Fruit fly (Drosophila melanogaster): ENCODE measurements around the gene Ilp3.

Ilp3 gene

DNA sequence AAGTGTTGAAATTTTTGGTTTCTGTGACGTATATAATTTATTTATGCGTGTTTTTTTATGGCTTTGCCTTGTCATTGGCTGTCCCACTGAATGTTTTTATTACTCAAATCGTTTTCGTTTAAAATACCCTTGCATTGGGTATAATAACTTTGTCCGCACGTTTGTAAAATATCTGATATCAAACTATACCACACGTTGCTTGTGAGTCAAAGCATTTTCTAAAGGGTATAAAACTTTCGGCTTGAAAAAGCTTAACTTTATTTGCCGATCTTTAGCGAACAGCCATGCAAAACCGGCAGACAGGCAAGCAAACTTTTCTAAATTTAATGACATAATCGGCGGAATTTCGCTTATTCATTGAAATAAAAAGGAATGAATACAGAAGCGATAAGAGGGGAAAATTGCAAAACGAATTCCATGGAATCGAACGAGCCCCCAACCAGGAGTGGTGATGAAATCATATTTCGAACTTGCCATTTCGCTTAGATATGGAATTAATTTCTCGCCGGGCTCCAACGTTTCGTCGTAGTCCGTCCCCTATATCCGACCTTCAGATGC is 45.6 kb upstream of the Ilp3 start (continued):
- TF ChIP-seq da (GFP tag; optimal IDR thresholded peaks at IDR 0.05) (no peak), kah (GFP tag; optimal IDR thresholded peaks at IDR 0.05) (no peak), CG14710 (tag; optimal IDR thresholded peaks at IDR 0.05) (no peak), Atf3 (GFP tag; optimal IDR thresholded peaks at IDR 0.05) (no peak), Mrtf (GFP tag; IDR thresholded peaks at IDR 0.05) (peak; percentile 9; the same call in 1 of the 3 replicates), Sox102F (GFP tag; optimal IDR thresholded peaks at IDR 0.05) (peak; percentile 45), CG1832 (GFP tag; optimal IDR thresholded peaks at IDR 0.05) (no peak), CG9727 (GFP tag; optimal IDR thresholded peaks at IDR 0.05) (no peak), CG11696 (GFP tag; IDR thresholded peaks at IDR 0.05) (peak; percentile 63; the same call in 1 of the 2 replicates), CG14667 (GFP tag; IDR thresholded peaks at IDR 0.05) (no peak), CG12155 (GFP tag; optimal IDR thresholded peaks at IDR 0.05) (peak; percentile 50), eve (GFP tag; optimal IDR thresholded peaks at IDR 0.05) (no peak), CG10959 (GFP tag; IDR thresholded peaks at IDR 0.05) (no peak), mld (GFP tag; IDR thresholded peaks at IDR 0.05; ENCODE audit: partially characterized antibody) (no peak), schlank (tag; optimal IDR thresholded peaks at IDR 0.05) (peak; percentile 46), CG12219 (GFP tag; optimal IDR thresholded peaks at IDR 0.05) (peak; percentile 19), Ptx1 (GFP tag; IDR thresholded peaks at IDR 0.05) (peak; percentile 38), tgo (GFP tag; IDR thresholded peaks at IDR 0.05) (peak; percentile 46; the same call in 2 of the 3 replicates), CG6854 (GFP tag; optimal IDR thresholded peaks at IDR 0.05) (peak; percentile 15), CG15073 (GFP tag; optimal IDR thresholded peaks at IDR 0.05) (no peak), CG34422 (GFP tag; IDR thresholded peaks at IDR 0.05) (no peak), ems (GFP tag; optimal IDR thresholded peaks at IDR 0.05) (peak; percentile 37), CHES-1-like (GFP tag; optimal IDR thresholded peaks at IDR 0.05) (peak; percentile 59), CG9609 (GFP tag; optimal IDR thresholded peaks at IDR 0.05) (peak; percentile 48), sqz (GFP tag; optimal IDR thresholded peaks at IDR 0.05) (peak; percentile 47), BtbVII (GFP tag; optimal IDR thresholded peaks at IDR 0.05) (peak; percentile 42), CG18011 (GFP tag; optimal IDR thresholded peaks at IDR 0.05) (peak; percentile 21), ci (GFP tag; IDR thresholded peaks at IDR 0.05) (peak; percentile 38; the same call in 1 of the 3 replicates), Meics (GFP tag; optimal IDR thresholded peaks at IDR 0.05) (peak; percentile 69), CG32532 (GFP tag; IDR thresholded peaks at IDR 0.05) (peak; percentile 71), nmo (GFP tag; optimal IDR thresholded peaks at IDR 0.05) (peak; percentile 23), CG18599 (GFP tag; optimal IDR thresholded peaks at IDR 0.05) (peak; percentile 47), CG17912 (GFP tag; optimal IDR thresholded peaks at IDR 0.05) (no peak), CG8089 (GFP tag; optimal IDR thresholded peaks at IDR 0.05) (no peak), CG31224 (GFP tag; IDR thresholded peaks at IDR 0.05) (peak; percentile 47; the same call in 1 of the 2 replicates), unpg (GFP tag; optimal IDR thresholded peaks at IDR 0.05) (peak; percentile 44), usp (GFP tag; optimal IDR thresholded peaks at IDR 0.05) (no peak), CG10366 (GFP tag; IDR thresholded peaks at IDR 0.05) (peak; percentile 61), run (tag; optimal IDR thresholded peaks at IDR 0.05) (no peak), caup (GFP tag; optimal IDR thresholded peaks at IDR 0.05; ENCODE audit: severe bottlenecking) (peak; percentile 64), CG3995 (GFP tag; optimal IDR thresholded peaks at IDR 0.05) (peak; percentile 18), CG10431 (GFP tag; optimal IDR thresholded peaks at IDR 0.05) (no peak), CG17829 (tag; optimal IDR thresholded peaks at IDR 0.05) (peak; percentile 9), sr (GFP tag; IDR thresholded peaks at IDR 0.05) (0 out of 3 replicates have a peak, but pooled peaks have one; percentile 36), CG11560 (tag; IDR thresholded peaks at IDR 0.05) (no peak), CG4820 (GFP tag; optimal IDR thresholded peaks at IDR 0.05) (no peak), lola (GFP tag; optimal IDR thresholded peaks at IDR 0.05) (no peak), CG9817 (tag; optimal IDR thresholded peaks at IDR 0.05) (peak; percentile 55), btn (GFP tag; optimal IDR thresholded peaks at IDR 0.05) (no peak), corto (GFP tag; optimal IDR thresholded peaks at IDR 0.05) (no peak)
